Worm (Caenorhabditis elegans) whole organism, L3 larva: ENCODE measurements around the gene F58E6.11.
A peak's percentile ranks its signal among the peaks of the same experiment; 100 is the strongest.

Source experiments
- R02D3.7 ChIP-seq: fragments of 150-350 bp; optimal IDR thresholded peaks from 2 replicates; lab custom pipeline; 2014; ENCODE audit warnings: missing biosample characterization, missing genetic modification characterization
- ZK546.5 ChIP-seq: sonication (generic microtip); optimal IDR thresholded peaks from 2 replicates; lab custom pipeline; 2017; ENCODE audit warnings: missing biosample characterization, missing genetic modification characterization
- aly-2 ChIP-seq: fragments of 150-350 bp; optimal IDR thresholded peaks from 2 replicates; lab custom pipeline; 2014; ENCODE audit warnings: missing biosample characterization, missing genetic modification characterization
- ama-1 ChIP-seq: fragments of 150-350 bp; optimal IDR thresholded peaks from 2 replicates; lab custom pipeline; 2018
- ceh-16 ChIP-seq: sonication (generic microtip); optimal IDR thresholded peaks from 2 replicates; lab custom pipeline; 2017; ENCODE audit warnings: missing biosample characterization, missing genetic modification characterization
- ceh-28 ChIP-seq: fragments of 150-350 bp; optimal IDR thresholded peaks from 2 replicates; lab custom pipeline; 2014; ENCODE audit warnings: missing biosample characterization, missing genetic modification reagents, missing genetic modification characterization
- ceh-82 ChIP-seq: fragments of 150-350 bp; optimal IDR thresholded peaks from 2 replicates; lab custom pipeline; 2014; ENCODE audit warnings: missing biosample characterization, missing genetic modification characterization
- ceh-9 ChIP-seq: sonication (generic microtip); optimal IDR thresholded peaks from 2 replicates; lab custom pipeline; 2018; ENCODE audit warnings: missing biosample characterization, missing genetic modification characterization
- daf-12 ChIP-seq: fragments of 150-350 bp; optimal IDR thresholded peaks from 2 replicates; lab custom pipeline; 2014; ENCODE audit warnings: missing biosample characterization, missing genetic modification reagents, missing genetic modification characterization
- egl-27 ChIP-seq: sonication (generic microtip); optimal IDR thresholded peaks from 4 replicates; lab custom pipeline; 2017; ENCODE audit warnings: missing biosample characterization, missing genetic modification reagents, missing genetic modification characterization
- egl-5 ChIP-seq: fragments of 150-350 bp; optimal IDR thresholded peaks from 2 replicates; lab custom pipeline; 2017; ENCODE audit warnings: missing biosample characterization, missing genetic modification reagents, missing genetic modification characterization, inconsistent platforms
- elt-1 ChIP-seq: fragments of 150-350 bp; optimal IDR thresholded peaks from 2 replicates; lab custom pipeline; 2014; ENCODE audit warnings: missing biosample characterization, missing genetic modification characterization
- elt-2 ChIP-seq: sonication (generic microtip); optimal IDR thresholded peaks from 2 replicates; lab custom pipeline; 2016; ENCODE audit warnings: missing genetic modification reagents, mild to moderate bottlenecking, missing genetic modification characterization, missing compliant biosample characterization
- elt-3 ChIP-seq, 3 experiments: fragments of 150-350 bp in 1 of 3; sonication (generic microtip) in 2 of 3; optimal IDR thresholded peaks; 2 replicates in 2 of 3; 4 replicates in 1 of 3; lab custom pipeline; 2014 to 2017; ENCODE audit warnings: missing biosample characterization in 3 of 3, missing genetic modification characterization in 3 of 3
- eor-1 ChIP-seq, 2 experiments: fragments of 150-350 bp; optimal IDR thresholded peaks; 2 replicates each; lab custom pipeline; 2014 to 2018; ENCODE audit warnings: missing biosample characterization in 2 of 2, missing genetic modification characterization in 2 of 2
- fkh-10 ChIP-seq: sonication (generic microtip); optimal IDR thresholded peaks from 2 replicates; lab custom pipeline; 2017; ENCODE audit warnings: missing biosample characterization, missing genetic modification reagents, missing genetic modification characterization
- fkh-2 ChIP-seq: fragments of 150-350 bp; optimal IDR thresholded peaks from 2 replicates; lab custom pipeline; 2014; ENCODE audit warnings: missing biosample characterization, missing genetic modification reagents, missing genetic modification characterization
- fos-1 ChIP-seq: fragments of 150-350 bp; optimal IDR thresholded peaks from 2 replicates; lab custom pipeline; 2014; ENCODE audit warnings: missing biosample characterization, missing genetic modification characterization
- hmg-11 ChIP-seq: sonication (generic microtip); optimal IDR thresholded peaks from 2 replicates; lab custom pipeline; 2016; ENCODE audit warnings: missing genetic modification characterization, missing compliant biosample characterization
- jun-1 ChIP-seq: fragments of 150-350 bp; optimal IDR thresholded peaks from 2 replicates; lab custom pipeline; 2014; ENCODE audit warnings: missing biosample characterization, missing genetic modification reagents, missing genetic modification characterization
- lin-15B ChIP-seq: fragments of 150-350 bp; optimal IDR thresholded peaks from 2 replicates; lab custom pipeline; 2014; ENCODE audit warnings: missing biosample characterization, missing genetic modification characterization
- lin-39 ChIP-seq: fragments of 150-350 bp; optimal IDR thresholded peaks from 2 replicates; lab custom pipeline; 2018; ENCODE audit warnings: missing biosample characterization, missing genetic modification reagents, missing genetic modification characterization
- lsy-12 ChIP-seq: sonication (generic microtip); optimal IDR thresholded peaks from 2 replicates; lab custom pipeline; 2016; ENCODE audit warnings: mild to moderate bottlenecking, missing genetic modification characterization, missing compliant biosample characterization
- mdl-1 ChIP-seq: fragments of 150-350 bp; optimal IDR thresholded peaks from 2 replicates; lab custom pipeline; 2014; ENCODE audit warnings: missing biosample characterization, missing genetic modification characterization
- mml-1 ChIP-seq: fragments of 150-350 bp; sonication (generic microtip); optimal IDR thresholded peaks from 3 replicates; lab custom pipeline; 2014; ENCODE audit warnings: missing biosample characterization, missing genetic modification characterization
- nfya-1 ChIP-seq: sonication (generic microtip); optimal IDR thresholded peaks from 2 replicates; lab custom pipeline; 2017; ENCODE audit warnings: missing genetic modification characterization, mild to moderate bottlenecking, missing compliant biosample characterization, antibody characterized with exemption, moderate library complexity; ENCODE audit not compliant: insufficient read depth
- nhr-11 ChIP-seq: fragments of 150-350 bp; optimal IDR thresholded peaks from 2 replicates; lab custom pipeline; 2014; ENCODE audit warnings: missing biosample characterization, missing genetic modification characterization
- nhr-12 ChIP-seq: fragments of 150-350 bp; optimal IDR thresholded peaks from 2 replicates; lab custom pipeline; 2014; ENCODE audit warnings: missing biosample characterization, missing genetic modification characterization
- nhr-23 ChIP-seq: fragments of 150-350 bp; optimal IDR thresholded peaks from 2 replicates; lab custom pipeline; 2014; ENCODE audit warnings: missing biosample characterization, missing genetic modification reagents, missing genetic modification characterization
- nhr-237 ChIP-seq: fragments of 150-350 bp; optimal IDR thresholded peaks from 2 replicates; lab custom pipeline; 2014; ENCODE audit warnings: missing biosample characterization, missing genetic modification characterization
- nhr-25 ChIP-seq: sonication (generic microtip); optimal IDR thresholded peaks from 2 replicates; lab custom pipeline; 2017; ENCODE audit warnings: missing biosample characterization, missing genetic modification characterization
- nhr-28 ChIP-seq: fragments of 150-350 bp; optimal IDR thresholded peaks from 2 replicates; lab custom pipeline; 2014; ENCODE audit warnings: missing biosample characterization, missing genetic modification characterization
- nhr-43 ChIP-seq: sonication (generic microtip); optimal IDR thresholded peaks from 2 replicates; lab custom pipeline; 2016; ENCODE audit warnings: mild to moderate bottlenecking, missing genetic modification characterization, missing compliant biosample characterization; ENCODE audit not compliant: poor library complexity, severe bottlenecking
- nhr-67 ChIP-seq: fragments of 150-350 bp; optimal IDR thresholded peaks from 2 replicates; lab custom pipeline; 2014; ENCODE audit warnings: missing biosample characterization, missing genetic modification characterization
- nhr-76 ChIP-seq: fragments of 150-350 bp; sonication (generic microtip); optimal IDR thresholded peaks from 5 replicates; lab custom pipeline; 2014; ENCODE audit warnings: missing biosample characterization, missing genetic modification characterization
- nhr-77 ChIP-seq: fragments of 150-350 bp; optimal IDR thresholded peaks from 2 replicates; lab custom pipeline; 2014; ENCODE audit warnings: missing biosample characterization, missing genetic modification characterization
- pha-4 ChIP-seq: fragments of 150-350 bp; optimal IDR thresholded peaks from 2 replicates; lab custom pipeline; 2014; ENCODE audit warnings: missing biosample characterization, missing genetic modification reagents, missing genetic modification characterization
- pqm-1 ChIP-seq: fragments of 150-350 bp; optimal IDR thresholded peaks from 2 replicates; lab custom pipeline; 2017; ENCODE audit warnings: missing biosample characterization, missing genetic modification characterization, inconsistent platforms
- sea-2 ChIP-seq: fragments of 150-350 bp; sonication (generic microtip); optimal IDR thresholded peaks from 4 replicates; lab custom pipeline; 2014; ENCODE audit warnings: missing biosample characterization, missing genetic modification reagents, missing genetic modification characterization
- skn-1 ChIP-seq: fragments of 150-350 bp; optimal IDR thresholded peaks from 2 replicates; lab custom pipeline; 2014; ENCODE audit warnings: missing biosample characterization, missing genetic modification characterization
- snpc-4 ChIP-seq: fragments of 150-350 bp; optimal IDR thresholded peaks from 2 replicates; lab custom pipeline; 2014; ENCODE audit warnings: missing biosample characterization, missing genetic modification characterization
- tbx-2 ChIP-seq: sonication (generic microtip); optimal IDR thresholded peaks from 2 replicates; lab custom pipeline; 2016; ENCODE audit warnings: mild to moderate bottlenecking, missing genetic modification characterization, missing compliant biosample characterization
- unc-39 ChIP-seq: sonication (generic microtip); optimal IDR thresholded peaks from 4 replicates; lab custom pipeline; 2017; ENCODE audit warnings: missing biosample characterization, missing genetic modification characterization
- unc-62 ChIP-seq: fragments of 150-350 bp; sonication (generic microtip); optimal IDR thresholded peaks from 4 replicates; lab custom pipeline; 2014; ENCODE audit warnings: missing biosample characterization, missing genetic modification reagents, missing genetic modification characterization
- zag-1 ChIP-seq: fragments of 150-350 bp; optimal IDR thresholded peaks from 2 replicates; lab custom pipeline; 2014; ENCODE audit warnings: missing biosample characterization, missing genetic modification characterization
- ztf-11 ChIP-seq: fragments of 150-350 bp; optimal IDR thresholded peaks from 2 replicates; lab custom pipeline; 2014; ENCODE audit warnings: missing biosample characterization, missing genetic modification characterization
- ztf-4 ChIP-seq: fragments of 150-350 bp; optimal IDR thresholded peaks from 2 replicates; lab custom pipeline; 2014; ENCODE audit warnings: missing biosample characterization, missing genetic modification characterization

F58E6.11 gene

DNA sequence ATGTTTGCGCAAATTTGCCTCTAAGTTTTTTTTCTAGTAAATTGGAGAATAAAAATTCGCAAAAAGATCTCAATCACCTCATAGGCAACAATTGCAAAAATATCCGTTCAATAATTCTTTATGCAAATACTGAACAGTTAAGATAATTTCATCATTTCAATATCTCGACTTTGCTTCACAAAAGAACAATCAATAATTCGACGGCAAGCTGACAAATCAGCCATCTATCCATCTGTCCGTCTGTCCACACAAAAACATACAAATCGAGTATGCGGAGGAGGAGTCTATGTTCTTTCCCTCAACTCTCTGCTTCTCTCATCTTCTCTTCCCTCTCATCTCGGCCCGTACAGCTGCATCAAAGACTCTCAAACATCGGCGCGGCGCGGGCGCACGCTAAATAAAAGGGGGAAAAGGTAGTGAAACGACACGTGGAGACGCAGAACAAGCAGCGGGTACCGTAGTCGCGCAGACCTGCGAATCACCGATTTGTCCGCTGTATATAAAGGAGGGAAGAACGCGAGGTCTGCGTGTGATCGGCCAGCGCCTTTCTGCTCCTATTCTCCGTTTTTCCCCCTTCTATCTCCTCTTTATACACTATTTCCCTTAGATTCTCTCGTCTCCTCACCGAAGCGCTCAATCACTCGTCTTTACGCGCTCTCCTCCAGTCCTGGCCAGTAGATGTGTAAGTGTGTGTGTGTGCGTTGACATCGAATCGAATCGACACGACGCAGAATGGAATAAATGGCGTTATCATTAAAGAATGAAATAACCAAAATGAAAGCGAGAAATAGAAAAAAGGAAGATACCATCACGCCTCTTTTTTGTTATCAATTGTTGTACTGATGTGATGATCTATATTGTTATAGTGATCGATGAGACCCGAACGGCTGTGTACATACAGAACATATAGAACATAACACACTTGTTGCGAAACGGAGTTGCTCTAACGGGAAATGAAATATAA lies 26.8 kb downstream of the F58E6.11 start (continued):
- TF ChIP-seq unc-39 (tag; lab: Kevin White, UChicago) (peak; percentile 63), pha-4 (tag; lab: Kevin White, UChicago) (peak; percentile 82), mml-1 (no peak), R02D3.7 (tag; lab: Kevin White, UChicago) (peak; percentile 58), snpc-4 (peak; percentile 69), nhr-12 (tag; lab: Kevin White, UChicago) (no peak), ztf-11 (no peak), nhr-77 (peak; percentile 51), jun-1 (peak; percentile 89), nhr-67 (no peak), unc-62 (GFP tag; lab: Kevin White, UChicago) (peak; percentile 93)

DNA sequence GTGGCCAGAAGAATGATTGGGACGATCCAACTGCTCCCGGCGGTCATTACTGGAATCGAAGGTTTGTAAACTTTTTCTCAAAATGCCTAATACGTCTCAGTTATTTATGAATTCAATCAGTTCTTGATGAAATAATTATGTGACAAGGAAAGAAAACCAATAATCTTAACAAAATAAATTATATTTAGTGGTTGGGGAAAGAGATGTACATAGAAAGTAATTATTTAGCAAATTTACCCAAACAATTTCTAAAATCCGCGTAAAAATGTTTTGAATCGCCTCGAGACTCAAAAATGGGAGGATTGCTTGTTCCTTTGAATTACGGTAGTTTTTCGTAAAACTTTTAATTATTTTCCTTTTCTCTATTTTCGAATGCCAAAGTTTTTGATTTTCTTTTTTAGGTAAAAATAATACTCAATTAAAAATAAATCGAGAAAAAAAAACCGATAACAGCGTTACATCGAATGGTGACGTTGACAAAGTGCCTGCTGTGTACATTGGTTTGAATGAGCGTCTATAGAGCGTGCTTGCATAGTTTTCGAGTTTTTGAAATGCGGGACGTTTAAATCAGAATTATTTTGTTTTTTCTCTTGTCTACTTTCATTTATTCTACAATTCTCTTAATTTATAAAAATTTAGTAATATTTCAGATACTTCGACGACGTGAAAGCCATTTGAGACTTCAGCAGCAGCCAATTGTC lies 28.2 kb downstream of the F58E6.11 start, which contains the start of the genes aagr-3 and drap-1:
aagr-3 (minus strand) TSS at position 51 of the 701 bp plus-strand sequence.
drap-1 (plus strand) TSS at position 645 of the 701 bp plus-strand sequence.
- TF ChIP-seq ceh-28 (tag; lab: Kevin White, UChicago): no peak
- no peak for TF ChIP-seq tbx-2 (tag; lab: Kevin White, UChicago)
- TF ChIP-seq lin-39 (tag; lab: Kevin White, UChicago): peak; percentile 81
- TF ChIP-seq eor-1 (tag; optimal IDR thresholded peaks at IDR 0.05; lab: Kevin White, UChicago): no peak
- TF ChIP-seq mml-1: no peak
- TF ChIP-seq lsy-12 (tag; lab: Kevin White, UChicago): no peak
- TF ChIP-seq nfya-1 (tag; lab: Kevin White, UChicago): peak; percentile 88
- no peak for TF ChIP-seq nhr-43
- no peak for TF ChIP-seq zag-1
- no peak for TF ChIP-seq egl-27 (tag; lab: Kevin White, UChicago)
- no peak for TF ChIP-seq aly-2 (tag; lab: Kevin White, UChicago)
- no peak for TF ChIP-seq daf-12 (tag; lab: Kevin White, UChicago)
- TF ChIP-seq snpc-4: peak; percentile 44
- TF ChIP-seq sea-2 (GFP tag; lab: Kevin White, UChicago): no peak
- TF ChIP-seq ceh-9 (tag; lab: Kevin White, UChicago): no peak
- TF ChIP-seq pqm-1 (tag; lab: Kevin White, UChicago): peak; percentile 63
- no peak for TF ChIP-seq jun-1
- TF ChIP-seq nhr-77: no peak
- no peak for TF ChIP-seq ZK546.5 (tag; lab: Kevin White, UChicago)
- no peak for TF ChIP-seq nhr-25 (tag; lab: Kevin White, UChicago)
- no peak for TF ChIP-seq elt-3 (tag; optimal IDR thresholded peaks at IDR 0.05; lab: Kevin White, UChicago)
- no peak for TF ChIP-seq ceh-82 (tag; lab: Kevin White, UChicago)
- no peak for TF ChIP-seq nhr-76 (tag; lab: Kevin White, UChicago)
- TF ChIP-seq fkh-10: no peak
- peak; percentile 55 for TF ChIP-seq nhr-23
- no peak for TF ChIP-seq fos-1 (tag; lab: Kevin White, UChicago)
- no peak for TF ChIP-seq hmg-11 (tag; lab: Kevin White, UChicago)
- TF ChIP-seq ceh-16 (tag; lab: Kevin White, UChicago): no peak
- TF ChIP-seq mdl-1: no peak
- no peak for TF ChIP-seq nhr-237 (tag; lab: Kevin White, UChicago)
- TF ChIP-seq elt-1 (tag; lab: Kevin White, UChicago): no peak
- peak; percentile 68 for TF ChIP-seq elt-2 (tag; lab: Kevin White, UChicago)
- TF ChIP-seq nhr-11: no peak
- TF ChIP-seq ama-1 (lab: Kevin White, UChicago): peak; percentile 14
- TF ChIP-seq skn-1: peak; percentile 61
- no peak for TF ChIP-seq fkh-2 (tag; lab: Kevin White, UChicago)
- peak; percentile 71 for TF ChIP-seq lin-15B
- TF ChIP-seq egl-5 (tag; lab: Kevin White, UChicago): peak; percentile 67
- TF ChIP-seq nhr-67: no peak
- TF ChIP-seq pha-4 (tag; lab: Kevin White, UChicago): peak; percentile 96
- TF ChIP-seq unc-39 (tag; lab: Kevin White, UChicago): no peak
- no peak for TF ChIP-seq nhr-12 (tag; lab: Kevin White, UChicago)
- TF ChIP-seq ztf-4: no peak
- no peak for TF ChIP-seq nhr-28 (tag; lab: Kevin White, UChicago)
- TF ChIP-seq unc-62 (GFP tag; lab: Kevin White, UChicago): no peak
- TF ChIP-seq ztf-11: no peak
- TF ChIP-seq R02D3.7 (tag; lab: Kevin White, UChicago): no peak
